Worm (Caenorhabditis elegans) whole organism, late embryonic: ENCODE data around the gene F10E7.5.
A peak's percentile ranks its signal among the peaks of the same experiment; 100 is the strongest.
"Not testable (repeated sequence)": the region's sequence is repeated elsewhere in the genome, so short reads cannot be mapped to it uniquely, and the experiment has no call there.

Source experiments
- C08G9.2 ChIP-seq: sonication (generic microtip); optimal IDR thresholded peaks from 2 replicates; lab custom pipeline; 2016; ENCODE audit warnings: mild to moderate bottlenecking, missing genetic modification characterization, moderate library complexity, missing compliant biosample characterization
- F13H6.1 ChIP-seq: sonication (generic microtip); optimal IDR thresholded peaks from 2 replicates; lab custom pipeline; 2016; ENCODE audit warnings: missing genetic modification characterization, missing compliant biosample characterization
- ama-1 ChIP-seq: fragments of 150-350 bp; optimal IDR thresholded peaks from 2 replicates; lab custom pipeline; 2014
- ceh-14 ChIP-seq: sonication (generic microtip); optimal IDR thresholded peaks from 2 replicates; lab custom pipeline; 2016; ENCODE audit warnings: missing genotype, missing genetic modification characterization, missing compliant biosample characterization
- ceh-18 ChIP-seq: sonication (generic microtip); optimal IDR thresholded peaks from 2 replicates; lab custom pipeline; 2016; ENCODE audit warnings: missing genetic modification characterization, missing compliant biosample characterization
- ceh-2 ChIP-seq: sonication (generic microtip); optimal IDR thresholded peaks from 2 replicates; lab custom pipeline; 2016; ENCODE audit warnings: missing genotype, missing genetic modification characterization, missing compliant biosample characterization
- ceh-24 ChIP-seq: sonication (generic microtip); optimal IDR thresholded peaks from 2 replicates; lab custom pipeline; 2016; ENCODE audit warnings: mild to moderate bottlenecking, missing genetic modification characterization, missing compliant biosample characterization
- ceh-48 ChIP-seq: sonication (generic microtip); optimal IDR thresholded peaks from 2 replicates; lab custom pipeline; 2016; ENCODE audit warnings: missing genetic modification characterization, inconsistent platforms, missing compliant biosample characterization
- che-1 ChIP-seq: sonication (generic microtip); optimal IDR thresholded peaks from 2 replicates; lab custom pipeline; 2016; ENCODE audit warnings: mild to moderate bottlenecking, missing genetic modification characterization, missing compliant biosample characterization
- dmd-4 ChIP-seq: sonication (generic microtip); optimal IDR thresholded peaks from 2 replicates; lab custom pipeline; 2016; ENCODE audit warnings: borderline replicate concordance, missing genetic modification characterization, missing compliant biosample characterization
- elt-2 ChIP-seq: sonication (generic microtip); optimal IDR thresholded peaks from 2 replicates; lab custom pipeline; 2016; ENCODE audit warnings: missing genetic modification reagents, missing genetic modification characterization, missing compliant biosample characterization
- eyg-1 ChIP-seq: sonication (generic microtip); optimal IDR thresholded peaks from 2 replicates; lab custom pipeline; 2016; ENCODE audit warnings: missing genotype, missing genetic modification characterization, missing compliant biosample characterization
- fax-1 ChIP-seq: sonication (generic microtip); optimal IDR thresholded peaks from 2 replicates; lab custom pipeline; 2016; ENCODE audit warnings: missing genotype, missing genetic modification characterization, missing compliant biosample characterization
- hlh-13 ChIP-seq: fragments of 200-800 bp; sonication (Bioruptor generic); optimal IDR thresholded peaks from 2 replicates; lab custom pipeline; 2018; ENCODE audit warnings: mild to moderate bottlenecking, missing genetic modification characterization, missing compliant biosample characterization
- hlh-15 ChIP-seq: sonication (generic microtip); optimal IDR thresholded peaks from 2 replicates; lab custom pipeline; 2016; ENCODE audit warnings: missing genetic modification characterization, missing compliant biosample characterization
- hlh-30 ChIP-seq: sonication (generic microtip); optimal IDR thresholded peaks from 2 replicates; lab custom pipeline; 2017; ENCODE audit warnings: antibody characterized with exemption, missing genetic modification characterization, missing compliant biosample characterization; ENCODE audit not compliant: insufficient read depth
- hlh-8 ChIP-seq: sonication (generic microtip); optimal IDR thresholded peaks from 2 replicates; lab custom pipeline; 2016; ENCODE audit warnings: missing genotype, missing genetic modification characterization, missing compliant biosample characterization
- lim-6 ChIP-seq: sonication (generic microtip); optimal IDR thresholded peaks from 2 replicates; lab custom pipeline; 2016; ENCODE audit warnings: missing genetic modification characterization, missing compliant biosample characterization
- lin-11 ChIP-seq: fragments of 200-800 bp; sonication (Bioruptor generic); optimal IDR thresholded peaks from 2 replicates; lab custom pipeline; 2018; ENCODE audit warnings: mild to moderate bottlenecking, missing genetic modification characterization, missing compliant biosample characterization
- nhr-11 ChIP-seq: fragments of 150-350 bp; optimal IDR thresholded peaks from 2 replicates; lab custom pipeline; 2014; ENCODE audit warnings: missing biosample characterization, missing genetic modification characterization
- nhr-232 ChIP-seq: sonication (generic microtip); optimal IDR thresholded peaks from 2 replicates; lab custom pipeline; 2016; ENCODE audit warnings: missing genetic modification characterization, missing compliant biosample characterization
- odd-2 ChIP-seq: sonication (generic microtip); optimal IDR thresholded peaks from 2 replicates; lab custom pipeline; 2017; ENCODE audit warnings: antibody characterized with exemption, mild to moderate bottlenecking, missing genetic modification characterization, missing compliant biosample characterization
- pat-9 ChIP-seq: fragments of 200-800 bp; sonication (Bioruptor generic); optimal IDR thresholded peaks from 2 replicates; lab custom pipeline; 2018; ENCODE audit warnings: mild to moderate bottlenecking, missing genetic modification characterization, moderate library complexity, missing compliant biosample characterization
- pax-1 ChIP-seq: fragments of 150-350 bp; optimal IDR thresholded peaks from 2 replicates; lab custom pipeline; 2014; ENCODE audit warnings: missing biosample characterization, missing genetic modification characterization
- pha-2 ChIP-seq: sonication (generic microtip); optimal IDR thresholded peaks from 2 replicates; lab custom pipeline; 2017; ENCODE audit warnings: mild to moderate bottlenecking, missing genetic modification characterization, missing compliant biosample characterization
- pha-4 ChIP-seq: fragments of 150-350 bp; optimal IDR thresholded peaks from 2 replicates; lab custom pipeline; 2018; ENCODE audit warnings: missing biosample characterization, missing genetic modification reagents, missing genetic modification characterization
- pros-1 ChIP-seq: fragments of 150-350 bp; optimal IDR thresholded peaks from 2 replicates; lab custom pipeline; 2014; ENCODE audit warnings: missing biosample characterization, missing genetic modification reagents, missing genetic modification characterization
- ref-2 ChIP-seq: sonication (generic microtip); optimal IDR thresholded peaks from 2 replicates; lab custom pipeline; 2016; ENCODE audit warnings: missing genetic modification characterization, missing compliant biosample characterization
- sox-4 ChIP-seq: sonication (generic microtip); optimal IDR thresholded peaks from 2 replicates; lab custom pipeline; 2017; ENCODE audit warnings: mild to moderate bottlenecking, missing genetic modification characterization, inconsistent platforms, missing compliant biosample characterization
- tbx-2 ChIP-seq: sonication (generic microtip); optimal IDR thresholded peaks from 2 replicates; lab custom pipeline; 2016; ENCODE audit warnings: missing genetic modification characterization, missing compliant biosample characterization
- unc-42 ChIP-seq: sonication (generic microtip); optimal IDR thresholded peaks from 2 replicates; lab custom pipeline; 2016; ENCODE audit warnings: missing genotype, missing genetic modification characterization, missing compliant biosample characterization
- unc-86 ChIP-seq: sonication (generic microtip); optimal IDR thresholded peaks from 2 replicates; lab custom pipeline; 2016; ENCODE audit warnings: missing genetic modification characterization, missing compliant biosample characterization
- zip-5 ChIP-seq: sonication (generic microtip); optimal IDR thresholded peaks from 2 replicates; lab custom pipeline; 2016; ENCODE audit warnings: missing genetic modification characterization, missing compliant biosample characterization
- ztf-16 ChIP-seq: sonication (generic microtip); optimal IDR thresholded peaks from 2 replicates; lab custom pipeline; 2017; ENCODE audit warnings: missing genetic modification characterization, missing compliant biosample characterization

F10E7.5 gene

DNA sequence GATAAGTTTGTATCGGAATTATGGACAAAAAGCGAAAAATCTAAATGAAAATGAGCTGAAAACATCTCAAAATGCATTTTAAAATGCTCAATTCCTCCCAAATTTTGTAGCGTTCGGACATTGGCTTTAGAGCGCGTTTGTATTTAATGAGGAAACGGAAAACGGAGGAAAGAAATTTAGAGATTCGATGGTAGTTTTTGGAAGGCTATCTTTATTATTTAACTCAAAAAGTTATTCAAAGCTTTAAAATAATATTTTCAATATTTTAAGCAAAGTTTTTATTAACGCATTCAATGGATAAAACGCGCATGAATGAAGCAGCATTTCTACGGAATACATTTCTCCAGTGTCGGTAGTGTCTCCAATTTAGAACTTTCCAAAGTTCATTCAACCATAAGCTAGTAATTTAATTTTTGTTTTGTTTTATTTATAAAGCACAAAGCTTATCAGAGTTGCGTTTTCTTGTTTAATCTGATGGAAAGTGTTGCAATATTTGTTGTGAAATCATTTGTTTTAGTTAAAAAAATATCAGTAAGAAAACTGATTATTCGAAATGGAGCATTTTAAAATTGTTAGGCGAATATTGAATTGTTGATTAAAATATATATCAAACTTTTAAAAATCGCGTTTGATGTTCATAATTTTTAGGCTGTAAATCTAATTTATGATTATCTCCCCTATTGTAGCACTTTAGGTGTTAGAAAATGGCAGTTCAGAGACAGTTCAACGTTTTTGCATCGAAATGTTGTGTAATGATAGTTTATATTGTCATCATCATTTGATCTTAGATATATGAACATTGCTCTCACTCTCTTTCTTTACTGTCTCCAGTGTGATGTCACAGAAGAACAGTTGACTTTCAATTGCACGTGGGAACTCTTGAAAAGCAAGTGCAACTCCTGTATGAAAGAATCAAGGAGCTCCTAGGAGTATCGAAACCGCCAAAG is 38.9 kb upstream of the F10E7.5 start (continued):
- TF ChIP-seq unc-42 (tag; lab: Kevin White, UChicago) (peak; percentile 93), ceh-18 (tag; lab: Kevin White, UChicago) (peak; percentile 51), ceh-48 (tag; lab: Kevin White, UChicago) (no peak), dmd-4 (tag; lab: Kevin White, UChicago) (no peak), hlh-30 (no peak), che-1 (tag; lab: Kevin White, UChicago) (no peak), hlh-15 (tag; lab: Kevin White, UChicago) (peak; percentile 17), pat-9 (tag; lab: Kevin White, UChicago) (no peak), ceh-2 (peak; percentile 84), lin-11 (tag; lab: Kevin White, UChicago) (no peak), nhr-11 (tag; lab: Kevin White, UChicago) (no peak), elt-2 (tag; lab: Kevin White, UChicago) (peak; percentile 82), odd-2 (tag; lab: Kevin White, UChicago) (no peak), ceh-24 (tag; lab: Kevin White, UChicago) (no peak), C08G9.2 (tag; lab: Kevin White, UChicago) (peak; percentile 87), pros-1 (no peak), nhr-232 (tag; lab: Kevin White, UChicago) (no peak), pha-4 (no peak), ceh-14 (peak; percentile 65), ztf-16 (tag; lab: Kevin White, UChicago) (peak; percentile 59)

DNA sequence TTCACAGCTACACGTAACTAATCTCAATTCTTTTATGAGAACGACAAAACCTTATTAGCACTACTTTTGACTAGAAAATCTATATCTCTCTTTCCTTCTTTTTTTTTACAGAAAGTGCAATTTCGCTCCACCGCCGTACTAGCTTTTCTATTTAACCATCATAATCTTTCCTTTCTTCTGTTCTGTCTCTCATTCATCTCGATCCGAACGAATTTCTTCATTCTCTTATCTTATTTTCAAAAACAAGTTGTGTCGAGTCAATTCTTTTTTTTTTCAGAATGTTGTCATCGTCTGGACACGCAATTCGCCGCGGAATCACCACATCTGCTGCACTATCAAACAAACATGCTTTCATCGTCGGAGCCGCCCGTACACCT is 38.3 kb upstream of the F10E7.5 start, which contains the start of gene kat-1:
kat-1 (plus strand) TSS at position 278 of the 377 bp plus-strand sequence.
- no peak for TF ChIP-seq ama-1 (lab: Kevin White, UChicago)
- TF ChIP-seq tbx-2 (tag; lab: Kevin White, UChicago) = no peak
- TF ChIP-seq, all 69 proteins: peak for 0

DNA sequence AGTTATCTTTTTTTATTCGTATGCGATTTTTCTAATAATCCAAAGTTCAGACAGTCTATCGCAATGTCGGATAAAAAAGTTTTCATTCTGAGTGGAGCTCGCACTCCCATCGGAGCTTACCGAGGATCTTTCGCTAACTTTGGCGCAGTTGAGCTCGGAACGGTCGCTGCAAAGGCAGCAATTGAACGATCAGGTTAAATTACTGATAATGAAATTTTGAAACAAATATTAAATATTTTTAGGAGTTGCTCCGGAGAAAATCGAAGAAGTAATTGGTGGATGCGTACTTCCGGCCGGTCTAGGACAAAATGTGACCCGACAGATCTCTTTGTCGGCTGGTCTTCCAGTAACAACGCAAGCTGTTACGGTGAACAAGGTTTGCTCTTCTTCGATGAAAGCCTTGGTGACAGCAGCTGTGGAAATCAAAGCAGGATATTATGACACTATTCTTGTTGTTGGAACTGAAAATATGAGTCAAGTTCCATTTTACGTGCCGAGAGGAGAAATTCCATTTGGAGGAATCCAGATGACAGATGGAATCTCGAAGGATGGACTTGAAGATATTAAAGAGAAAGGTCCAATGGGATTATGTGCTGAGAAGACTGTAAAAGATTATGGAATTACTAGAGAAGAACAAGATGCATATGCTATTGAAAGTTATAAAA is 36.1 kb upstream of the F10E7.5 start, which contains the start of gene T02G5.7:
T02G5.7 (plus strand) TSS at position 51 of the 665 bp plus-strand sequence.
- TF ChIP-seq pax-1 (tag; lab: Kevin White, UChicago) (no peak), sox-4 (tag; lab: Kevin White, UChicago) (no peak), zip-5 (tag; lab: Kevin White, UChicago) (no peak), lim-6 (tag; lab: Kevin White, UChicago) (no peak), pat-9 (tag; lab: Kevin White, UChicago) (no peak), unc-86 (tag; lab: Kevin White, UChicago) (no peak), hlh-8 (no peak), F13H6.1 (tag; lab: Kevin White, UChicago) (no peak), fax-1 (no peak), eyg-1 (tag; lab: Kevin White, UChicago) (no peak), pha-2 (tag; lab: Kevin White, UChicago) (no peak)

DNA sequence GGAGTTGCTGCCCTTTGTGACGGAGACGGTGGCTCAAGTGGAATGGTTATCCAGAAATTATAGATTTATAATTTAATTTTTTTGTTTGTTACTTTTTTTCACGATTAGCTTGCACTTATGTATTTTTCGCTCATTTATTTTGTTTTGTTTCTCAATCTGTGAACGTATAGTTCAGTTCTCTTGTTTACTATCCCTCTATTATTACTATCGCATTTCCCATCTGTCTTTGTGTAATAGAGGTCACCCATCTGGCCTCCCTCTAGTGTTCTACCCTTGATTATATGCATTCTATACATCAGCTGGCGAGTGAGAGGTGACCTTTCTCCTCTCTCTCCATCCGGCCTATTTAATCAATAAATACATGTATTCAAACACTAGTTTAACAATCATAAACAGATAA is 27.8 kb upstream of the F10E7.5 start, which contains the start of the genes T02G5.14 and T02G5.15:
T02G5.14 (plus strand) TSS at position 301 of the 400 bp plus-strand sequence.
T02G5.15 (plus strand) TSS at position 301 of the 400 bp plus-strand sequence.
- not testable (repeated sequence) for TF ChIP-seq pat-9 (tag; lab: Kevin White, UChicago); ref-2 (tag; lab: Kevin White, UChicago); hlh-13 (GFP tag; lab: Kevin White, UChicago)
